Fruit fly (Drosophila melanogaster): Measurements from ENCODE around the gene swm.

The swm gene

DNA sequence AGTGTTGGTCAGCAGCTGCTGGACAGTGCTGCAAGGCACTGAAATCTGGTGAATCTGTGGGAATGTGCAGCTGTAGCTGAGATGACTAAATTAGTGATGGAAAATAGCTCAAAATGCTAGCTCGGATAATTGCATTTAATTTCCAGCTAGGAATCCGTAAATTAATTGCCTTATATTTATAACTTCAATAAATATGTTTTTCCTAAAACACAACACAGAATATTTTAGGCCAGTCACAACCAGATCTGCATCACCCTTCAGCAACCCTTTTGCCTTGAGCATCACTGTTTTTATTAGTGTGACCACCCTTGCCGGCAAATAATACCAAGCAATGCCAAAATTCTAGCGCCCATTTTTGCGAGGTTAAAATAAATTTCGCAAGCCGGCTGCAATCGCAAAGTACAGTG lies 48.3 kb upstream of the swm start, which contains the start of gene Hs2st (continued):
- peak; percentile 94 for TF ChIP-seq Atf3 (GFP tag; optimal IDR thresholded peaks at IDR 0.05)
- TF ChIP-seq insv (GFP tag; optimal IDR thresholded peaks at IDR 0.05), result peak in 1 of 2 experiments; percentile 75
- TF ChIP-seq CG7745 (tag; optimal IDR thresholded peaks at IDR 0.05), result no peak
- TF ChIP-seq Doc3 (GFP tag; IDR thresholded peaks at IDR 0.05; ENCODE audit: partially characterized antibody), result no peak
- peak; percentile 91 for TF ChIP-seq tup (GFP tag; optimal IDR thresholded peaks at IDR 0.05)
- TF ChIP-seq dpn (GFP tag; optimal IDR thresholded peaks at IDR 0.05), result peak; percentile 96 to 97
- TF ChIP-seq CkIIα-i1 (GFP tag; IDR thresholded peaks at IDR 0.05), result no peak
- TF ChIP-seq E2f2 (GFP tag; IDR thresholded peaks at IDR 0.05), result peak; percentile 79
- peak; percentile 86 for TF ChIP-seq btn (GFP tag; optimal IDR thresholded peaks at IDR 0.05)
- TF ChIP-seq amos (GFP tag; IDR thresholded peaks at IDR 0.05; ENCODE audit: partially characterized antibody), result peak; percentile 42; the same call in 1 of the 2 replicates
- peak; percentile 85 for TF ChIP-seq CG11723 (GFP tag; optimal IDR thresholded peaks at IDR 0.05)
- peak; percentile 86 for TF ChIP-seq CG34376 (GFP tag; optimal IDR thresholded peaks at IDR 0.05)
- peak; percentile 89 for TF ChIP-seq dm (GFP tag; optimal IDR thresholded peaks at IDR 0.05)
- TF ChIP-seq NK7.1 (GFP tag; optimal IDR thresholded peaks at IDR 0.05), result peak; percentile 83
- TF ChIP-seq wek (GFP tag; optimal IDR thresholded peaks at IDR 0.05), result peak; percentile 46
- TF ChIP-seq CG17568 (GFP tag; optimal IDR thresholded peaks at IDR 0.05), result no peak
- peak; percentile 15 for TF ChIP-seq CG14965 (GFP tag; optimal IDR thresholded peaks at IDR 0.05; ENCODE audit: borderline replicate concordance)
- peak; percentile 98 for TF ChIP-seq slbo (GFP tag; IDR thresholded peaks at IDR 0.05)
- TF ChIP-seq Max (GFP tag; optimal IDR thresholded peaks at IDR 0.05), result peak; percentile 96
- TF ChIP-seq bab2 (GFP tag; optimal IDR thresholded peaks at IDR 0.05), result peak; percentile 96
- TF ChIP-seq CG4820 (GFP tag; optimal IDR thresholded peaks at IDR 0.05), result peak; percentile 93
- TF ChIP-seq nau (GFP tag; optimal IDR thresholded peaks at IDR 0.05), result no peak
- TF ChIP-seq schlank (tag; optimal IDR thresholded peaks at IDR 0.05), result peak; percentile 78
- TF ChIP-seq hkb (optimal IDR thresholded peaks at IDR 0.05), result peak; percentile 97
- TF ChIP-seq hkb (GFP tag; IDR thresholded peaks at IDR 0.05), result peak; percentile 82
- TF ChIP-seq CG10209 (GFP tag; optimal IDR thresholded peaks at IDR 0.05), result peak; percentile 94
- peak; percentile 86 for TF ChIP-seq CG10959 (GFP tag; IDR thresholded peaks at IDR 0.05)
- peak; percentile 96 for TF ChIP-seq sisA (GFP tag; IDR thresholded peaks at IDR 0.05)
- TF ChIP-seq sens (GFP tag), result peak; percentile 99
- TF ChIP-seq CG32532 (GFP tag; IDR thresholded peaks at IDR 0.05), result peak; percentile 95
- peak; percentile 91 for TF ChIP-seq Poxn (GFP tag; IDR thresholded peaks at IDR 0.05)

DNA sequence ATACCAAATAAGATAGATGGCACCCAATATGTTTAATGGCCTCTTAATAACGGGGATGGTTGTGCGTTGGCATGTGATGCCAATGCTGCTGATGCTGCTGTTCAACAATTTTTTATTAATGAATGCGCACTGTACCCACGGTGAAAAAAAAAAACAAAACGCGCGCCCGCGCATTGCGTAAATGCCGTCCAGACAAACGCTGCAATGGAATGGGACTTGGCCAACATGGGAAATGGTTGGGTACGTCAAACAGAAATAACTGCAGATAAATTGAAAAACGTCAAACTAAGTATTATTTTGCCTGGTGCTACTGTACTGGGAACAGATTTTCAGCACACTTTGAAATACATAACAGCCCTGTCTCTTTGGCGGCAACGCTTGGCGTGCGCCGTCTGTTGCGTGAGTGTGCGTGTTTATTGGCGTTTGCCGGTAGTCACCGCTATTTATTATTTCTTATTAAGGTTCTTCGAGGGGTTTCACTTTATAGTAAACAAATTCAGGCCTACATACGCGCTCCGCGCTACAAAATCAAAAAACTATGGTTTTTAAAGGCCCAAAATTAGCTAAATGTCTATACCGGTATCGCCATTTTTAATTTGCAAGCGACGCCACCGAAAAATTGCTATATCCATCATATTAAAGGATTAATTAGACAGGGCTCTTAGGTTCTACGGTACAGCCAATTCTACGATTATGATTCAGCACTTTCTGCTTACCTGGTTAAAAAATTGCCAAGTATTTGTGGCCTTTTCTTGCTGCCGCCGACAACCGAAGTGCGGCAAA lies 40.3 kb upstream of the swm start:
- TF ChIP-seq Drgx (GFP tag; IDR thresholded peaks at IDR 0.05), result peak; percentile 60
- TF ChIP-seq Dek (tag; optimal IDR thresholded peaks at IDR 0.05), result no peak
- TF ChIP-seq caup (GFP tag; optimal IDR thresholded peaks at IDR 0.05; ENCODE audit: severe bottlenecking), result no peak
- TF ChIP-seq CG6689 (GFP tag; IDR thresholded peaks at IDR 0.05), result no peak
- TF ChIP-seq jing (GFP tag; optimal IDR thresholded peaks at IDR 0.05), result no peak
- no peak for TF ChIP-seq bcd (GFP tag; optimal IDR thresholded peaks at IDR 0.05)
- no peak for TF ChIP-seq Dip2 (GFP tag; IDR thresholded peaks at IDR 0.05)
- no peak for TF ChIP-seq Neu2 (GFP tag; optimal IDR thresholded peaks at IDR 0.05; ENCODE audit: borderline replicate concordance)
- no peak for TF ChIP-seq Hr39 (optimal IDR thresholded peaks at IDR 0.05)
- no peak for TF ChIP-seq CG12155 (GFP tag; optimal IDR thresholded peaks at IDR 0.05)
- peak; percentile 63 for TF ChIP-seq Med (GFP tag)
- no peak for TF ChIP-seq CG33213 (GFP tag; optimal IDR thresholded peaks at IDR 0.05)
- TF ChIP-seq CG5180 (GFP tag; optimal IDR thresholded peaks at IDR 0.05), result no peak
- 0 out of 3 replicates have a peak, but pooled peaks have one; percentile 17 for TF ChIP-seq CG7963 (GFP tag; IDR thresholded peaks at IDR 0.05; ENCODE audit: partially characterized antibody)
- TF ChIP-seq bbx (GFP tag; IDR thresholded peaks at IDR 0.05; ENCODE audit: partially characterized antibody), result peak; percentile 45; the same call in 1 of the 2 replicates
- TF ChIP-seq NK7.1 (GFP tag; optimal IDR thresholded peaks at IDR 0.05), result no peak
- TF ChIP-seq gcm2 (GFP tag; optimal IDR thresholded peaks at IDR 0.05), result no peak
- 0 out of 3 replicates have a peak, but pooled peaks have one; percentile 52 for TF ChIP-seq ken (GFP tag; IDR thresholded peaks at IDR 0.05)
- no peak for TF ChIP-seq Atf-2 (GFP tag; optimal IDR thresholded peaks at IDR 0.05)
- no peak for TF ChIP-seq CG4328 (GFP tag; optimal IDR thresholded peaks at IDR 0.05)
- TF ChIP-seq CG15011 (GFP tag; optimal IDR thresholded peaks at IDR 0.05), result no peak

All from whole organism, embryonic.